Worm (Caenorhabditis elegans): Measurements from ENCODE around the gene gfi-3.

- TF ChIP-seq nhr-10 (tag; optimal IDR thresholded peaks at IDR 0.05) (no peak), lin-15B (tag; optimal IDR thresholded peaks at IDR 0.05) (no peak), D1046.2 (GFP tag; IDR thresholded peaks at IDR 0.05) (no peak), aly-2 (tag; optimal IDR thresholded peaks at IDR 0.05) (no peak), ztf-11 (tag; optimal IDR thresholded peaks at IDR 0.05) (no peak), ceh-82 (tag; optimal IDR thresholded peaks at IDR 0.05) (no peak), lir-3 (tag; optimal IDR thresholded peaks at IDR 0.05) (no peak), pqm-1 (tag; optimal IDR thresholded peaks at IDR 0.05) (no peak), pha-4 (GFP tag; IDR thresholded peaks at IDR 0.05) (no peak), pha-4 (tag; optimal IDR thresholded peaks at IDR 0.05) (no peak), nhr-11 (tag; optimal IDR thresholded peaks at IDR 0.05) (no peak), unc-39 (tag; optimal IDR thresholded peaks at IDR 0.05) (no peak), fos-1 (tag; optimal IDR thresholded peaks at IDR 0.05) (no peak), egl-43 (GFP tag; IDR thresholded peaks at IDR 0.05) (no peak)
These were observed 44.7 kb upstream of the gfi-3 start for ce11 chrX:14435648-14436155.

All from whole organism, L4 larva.